Fruit fly (Drosophila melanogaster) whole organism, embryonic: ENCODE data around the gene Lsp2.
A peak's percentile ranks its signal among the peaks of the same experiment; 100 is the strongest.

Experiments used
- Adf1 ChIP-seq: fragments of 200-800 bp; sonication (Bioruptor generic); IDR thresholded peaks from 2 replicates; pipeline ENCODE4 v1.3.6; 2022; ENCODE audit warnings: missing biosample characterization, missing genetic modification characterization
- CG10979 ChIP-seq: fragments of 200-800 bp; sonication (Bioruptor generic); optimal IDR thresholded peaks from 2 replicates; lab custom pipeline; 2018; ENCODE audit warnings: missing biosample characterization, mild to moderate bottlenecking, missing genetic modification characterization, moderate library complexity
- CG12299 ChIP-seq: fragments of 200-800 bp; sonication (Bioruptor generic); optimal IDR thresholded peaks from 2 replicates; lab custom pipeline; 2018; ENCODE audit warnings: missing biosample characterization, mild to moderate bottlenecking, missing genetic modification characterization
- CG12391 ChIP-seq: fragments of 200-800 bp; sonication (Bioruptor generic); optimal IDR thresholded peaks from 3 replicates; lab custom pipeline; 2018; ENCODE audit warnings: missing biosample characterization, mild to moderate bottlenecking, missing genetic modification characterization, moderate library complexity
- CG13296 ChIP-seq: fragments of 200-800 bp; sonication (Bioruptor generic); optimal IDR thresholded peaks from 3 replicates; lab custom pipeline; 2018; ENCODE audit warnings: missing biosample characterization, mild to moderate bottlenecking, missing genetic modification characterization
- CG14441 ChIP-seq: fragments of 200-800 bp; sonication (Bioruptor generic); IDR thresholded peaks from 2 replicates; pipeline ENCODE4 v1.3.6; 2022; ENCODE audit warnings: missing biosample characterization, missing genetic modification characterization
- CG15011 ChIP-seq: fragments of 200-800 bp; sonication (Bioruptor generic); optimal IDR thresholded peaks from 3 replicates; lab custom pipeline; 2018; ENCODE audit warnings: missing biosample characterization, mild to moderate bottlenecking, missing genetic modification characterization
- CG1529 ChIP-seq: fragments of 200-800 bp; sonication (Bioruptor generic); optimal IDR thresholded peaks from 3 replicates; lab custom pipeline; 2018; ENCODE audit warnings: missing biosample characterization, missing genetic modification characterization
- CG17829 ChIP-seq: fragments of 200-800 bp; optimal IDR thresholded peaks from 2 replicates; lab custom pipeline; 2019; ENCODE audit warnings: missing biosample characterization, mild to moderate bottlenecking, missing genetic modification characterization, moderate library complexity
- CG18262 ChIP-seq: fragments of 200-800 bp; optimal IDR thresholded peaks from 3 replicates; lab custom pipeline; 2019; ENCODE audit warnings: missing biosample characterization, mild to moderate bottlenecking, missing genetic modification characterization, moderate library complexity
- CG2712 ChIP-seq: fragments of 200-800 bp; optimal IDR thresholded peaks from 3 replicates; lab custom pipeline; 2019; ENCODE audit warnings: missing biosample characterization, mild to moderate bottlenecking, missing genetic modification characterization, moderate library complexity
- CG2875 ChIP-seq: fragments of 200-800 bp; sonication (Bioruptor generic); optimal IDR thresholded peaks from 2 replicates; lab custom pipeline; 2017; ENCODE audit warnings: missing biosample characterization, mild to moderate bottlenecking, missing genetic modification characterization, missing genetic modification reagents
- CG4328 ChIP-seq: fragments of 200-800 bp; sonication (Bioruptor generic); optimal IDR thresholded peaks from 3 replicates; lab custom pipeline; 2017; ENCODE audit warnings: missing biosample characterization, missing genetic modification reagents, missing genetic modification characterization
- CG6683 ChIP-seq: fragments of 200-800 bp; sonication (Bioruptor generic); optimal IDR thresholded peaks from 2 replicates; lab custom pipeline; 2017; ENCODE audit warnings: missing biosample characterization, mild to moderate bottlenecking, missing genetic modification characterization, missing genetic modification reagents
- CG7745 ChIP-seq: fragments of 200-800 bp; sonication (Bioruptor generic); optimal IDR thresholded peaks from 2 replicates; lab custom pipeline; 2018; ENCODE audit warnings: missing biosample characterization, mild to moderate bottlenecking, missing genetic modification characterization, moderate library complexity
- CG7963 ChIP-seq: fragments of 200-800 bp; sonication (Bioruptor generic); IDR thresholded peaks from 3 replicates; pipeline ENCODE4 v1.3.6; 2022; ENCODE audit warnings: missing biosample characterization, missing genetic modification characterization; ENCODE audit not compliant: partially characterized antibody
- CG8924 ChIP-seq: fragments of 200-800 bp; optimal IDR thresholded peaks from 3 replicates; lab custom pipeline; 2019; ENCODE audit warnings: missing biosample characterization, mild to moderate bottlenecking, missing genetic modification characterization, moderate library complexity
- CG8944 ChIP-seq: fragments of 200-800 bp; sonication (Bioruptor generic); optimal IDR thresholded peaks from 3 replicates; lab custom pipeline; 2016; ENCODE audit warnings: missing biosample characterization, missing genetic modification characterization
- CoRest ChIP-seq: fragments of 200-800 bp; sonication (Bioruptor generic); optimal IDR thresholded peaks from 3 replicates; lab custom pipeline; 2018; ENCODE audit warnings: missing biosample characterization, mild to moderate bottlenecking, missing genetic modification characterization, moderate library complexity
- D19A ChIP-seq: fragments of 200-800 bp; optimal IDR thresholded peaks from 3 replicates; lab custom pipeline; 2019; ENCODE audit warnings: missing biosample characterization, mild to moderate bottlenecking, missing genetic modification characterization, moderate library complexity
- Dref ChIP-seq: fragments of 200-800 bp; sonication (Bioruptor generic); IDR thresholded peaks from 2 replicates; pipeline ENCODE4 v1.3.6; 2022; ENCODE audit warnings: missing biosample characterization, missing genetic modification characterization
- ERR ChIP-seq: fragments of 200-800 bp; sonication (Bioruptor generic); optimal IDR thresholded peaks from 2 replicates; lab custom pipeline; 2016; ENCODE audit warnings: missing biosample characterization, missing genetic modification characterization
- HHEX ChIP-seq: fragments of 200-800 bp; sonication (Bioruptor generic); optimal IDR thresholded peaks from 3 replicates; lab custom pipeline; 2017; ENCODE audit warnings: missing biosample characterization, mild to moderate bottlenecking, missing genetic modification characterization, missing genetic modification reagents
- Hr51 ChIP-seq, 2 experiments: fragments of 200-800 bp; sonication (Bioruptor generic); optimal IDR thresholded peaks; 2 replicates in 1 of 2; 3 replicates in 1 of 2; lab custom pipeline; 2016 to 2018; ENCODE audit warnings: missing biosample characterization in 2 of 2, missing genetic modification characterization in 2 of 2, mild to moderate bottlenecking in 1 of 2, moderate library complexity in 1 of 2
- Lhr ChIP-seq: fragments of 200-800 bp; sonication (Bioruptor generic); optimal IDR thresholded peaks from 3 replicates; lab custom pipeline; 2017; ENCODE audit warnings: mild to moderate bottlenecking, missing biosample characterization, missing genetic modification reagents, missing genetic modification characterization
- Med ChIP-seq: fragments of 200-800 bp; sonication (Bioruptor generic); peaks from one replicate; lab custom pipeline; 2016; ENCODE audit warnings: missing biosample characterization, missing genetic modification characterization, mild to moderate bottlenecking, inconsistent platforms, moderate library complexity
- NfI ChIP-seq: fragments of 200-800 bp; sonication (Bioruptor generic); optimal IDR thresholded peaks from 3 replicates; lab custom pipeline; 2018; ENCODE audit warnings: missing biosample characterization, mild to moderate bottlenecking, missing genetic modification characterization, moderate library complexity
- Oaz ChIP-seq: fragments of 200-800 bp; sonication (Bioruptor generic); IDR thresholded peaks from 2 replicates; pipeline ENCODE4 v1.3.6; 2022; ENCODE audit warnings: missing biosample characterization, missing genetic modification characterization
- PHDP ChIP-seq: fragments of 200-800 bp; sonication (Bioruptor generic); optimal IDR thresholded peaks from 3 replicates; lab custom pipeline; 2018; ENCODE audit warnings: missing biosample characterization, mild to moderate bottlenecking, missing genetic modification characterization, moderate library complexity
- Rfx ChIP-seq: fragments of 200-800 bp; sonication (Bioruptor generic); IDR thresholded peaks from 2 replicates; pipeline ENCODE4 v1.3.6; 2022; ENCODE audit warnings: missing biosample characterization, missing genetic modification characterization
- abd-A ChIP-seq: fragments of 200-800 bp; sonication (Bioruptor generic); optimal IDR thresholded peaks from 3 replicates; lab custom pipeline; 2019; ENCODE audit warnings: missing biosample characterization, mild to moderate bottlenecking, missing genetic modification characterization, moderate library complexity
- ato ChIP-seq: fragments of 200-800 bp; sonication (Bioruptor generic); IDR thresholded peaks from 2 replicates; pipeline ENCODE4 v1.3.6; 2022; ENCODE audit warnings: missing biosample characterization, missing genetic modification characterization; ENCODE audit not compliant: partially characterized antibody
- crc ChIP-seq: fragments of 200-800 bp; sonication (Bioruptor generic); optimal IDR thresholded peaks from 2 replicates; lab custom pipeline; 2016; ENCODE audit warnings: missing biosample characterization, missing genetic modification characterization
- dmrt11E ChIP-seq: fragments of 200-800 bp; sonication (Bioruptor generic); optimal IDR thresholded peaks from 3 replicates; lab custom pipeline; 2018; ENCODE audit warnings: missing biosample characterization, mild to moderate bottlenecking, missing genetic modification characterization, moderate library complexity
- dmrt99B ChIP-seq: fragments of 200-800 bp; sonication (Bioruptor generic); optimal IDR thresholded peaks from 2 replicates; lab custom pipeline; 2018; ENCODE audit warnings: missing biosample characterization, mild to moderate bottlenecking, missing genetic modification characterization, moderate library complexity
- fd64A ChIP-seq: fragments of 200-800 bp; sonication (Bioruptor generic); optimal IDR thresholded peaks from 3 replicates; lab custom pipeline; 2018; ENCODE audit warnings: missing biosample characterization, mild to moderate bottlenecking, missing genetic modification characterization
- gce ChIP-seq: fragments of 200-800 bp; sonication (Bioruptor generic); IDR thresholded peaks from 3 replicates; pipeline ENCODE4 v1.3.6; 2022; ENCODE audit warnings: missing biosample characterization, missing genetic modification characterization
- gfzf ChIP-seq: fragments of 200-800 bp; sonication (Bioruptor generic); optimal IDR thresholded peaks from 2 replicates; lab custom pipeline; 2016; ENCODE audit warnings: missing biosample characterization, mild to moderate bottlenecking, missing genetic modification characterization, moderate library complexity
- lilli ChIP-seq: fragments of 200-800 bp; sonication (Bioruptor generic); optimal IDR thresholded peaks from 3 replicates; lab custom pipeline; 2016; ENCODE audit warnings: missing biosample characterization, missing genetic modification characterization
- lov ChIP-seq, 2 experiments: fragments of 200-800 bp in 1 of 2; fragments of >200 bp in 1 of 2; sonication (Bioruptor generic) in 1 of 2; IDR thresholded peaks in 1 of 2; optimal IDR thresholded peaks in 1 of 2; 2 replicates in 1 of 2; 3 replicates in 1 of 2; pipeline versions ENCODE4 v1.3.6 to Lab custom; 2017 to 2022; ENCODE audit warnings: missing biosample characterization in 1 of 2, missing genetic modification characterization in 1 of 2
- phol ChIP-seq: fragments of 200-800 bp; sonication (Bioruptor generic); optimal IDR thresholded peaks from 3 replicates; lab custom pipeline; 2018; ENCODE audit warnings: missing biosample characterization, mild to moderate bottlenecking, missing genetic modification characterization, moderate library complexity
- sens ChIP-seq: fragments of 200-800 bp; sonication (Bioruptor generic); peaks from one replicate; lab custom pipeline; 2016; ENCODE audit warnings: missing biosample characterization, missing genetic modification characterization
- seq ChIP-seq: fragments of 200-800 bp; sonication (Bioruptor generic); IDR thresholded peaks from 2 replicates; pipeline ENCODE4 v1.3.6; 2022; ENCODE audit warnings: missing biosample characterization, missing genetic modification characterization
- slp2 ChIP-seq: fragments of 200-800 bp; sonication (Bioruptor generic); optimal IDR thresholded peaks from 2 replicates; lab custom pipeline; 2016; ENCODE audit warnings: missing biosample characterization, missing genetic modification characterization
- sug ChIP-seq: fragments of 200-800 bp; optimal IDR thresholded peaks from 2 replicates; lab custom pipeline; 2019; ENCODE audit warnings: missing biosample characterization, mild to moderate bottlenecking, missing genetic modification characterization, moderate library complexity
- tna ChIP-seq: fragments of 200-800 bp; sonication (Bioruptor generic); IDR thresholded peaks from 2 replicates; pipeline ENCODE4 v1.3.6; 2022; ENCODE audit warnings: missing biosample characterization, missing genetic modification characterization; ENCODE audit not compliant: partially characterized antibody
- unpg ChIP-seq: fragments of 200-800 bp; sonication (Bioruptor generic); optimal IDR thresholded peaks from 3 replicates; lab custom pipeline; 2018; ENCODE audit warnings: missing biosample characterization, mild to moderate bottlenecking, missing genetic modification characterization, moderate library complexity
- zfh1 ChIP-seq: fragments of 200-800 bp; sonication (Bioruptor generic); IDR thresholded peaks from 3 replicates; pipeline ENCODE4 v1.3.6; 2022; ENCODE audit warnings: missing biosample characterization, missing genetic modification characterization

Gene Lsp2

DNA sequence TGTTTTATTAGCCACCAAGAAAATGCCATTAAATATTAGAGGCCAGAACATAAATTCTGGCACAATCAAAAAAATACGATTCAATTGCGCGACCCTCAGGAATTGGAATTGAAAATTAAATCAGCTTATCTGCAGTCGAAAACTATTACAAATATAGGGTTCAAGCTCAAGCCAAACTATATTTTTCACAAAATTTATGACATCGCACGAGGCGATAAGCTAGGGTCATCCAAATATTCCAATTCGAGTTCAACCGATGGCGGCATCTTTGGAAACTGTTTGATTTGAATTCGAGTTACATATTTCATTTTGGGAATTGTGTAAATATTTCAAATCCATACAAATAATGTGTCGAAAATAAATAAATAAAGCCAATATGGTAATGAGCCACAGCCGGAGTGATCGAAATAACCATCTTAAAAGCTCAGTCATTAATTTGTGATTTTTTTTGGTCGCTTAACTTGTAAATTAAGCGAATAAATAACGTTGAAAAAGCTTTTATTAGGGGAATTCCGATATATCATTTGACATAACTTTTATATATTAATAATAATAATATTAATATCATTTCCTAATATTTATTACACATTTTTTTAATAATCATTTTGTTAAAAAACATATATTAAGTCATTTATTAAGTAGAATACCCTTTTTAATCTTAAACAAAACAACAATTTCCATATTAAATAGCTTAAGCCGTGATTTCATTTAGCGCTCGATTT lies 44.1 kb upstream of the Lsp2 start (continued):
- peak; percentile 53 for TF ChIP-seq D19A (tag; lab: Kevin White, UChicago)
- TF ChIP-seq Dref: no peak
- TF ChIP-seq Hr51 (GFP tag; optimal IDR thresholded peaks at IDR 0.05; lab: Kevin White, UChicago): peak in 1 of 2 experiments; percentile 75
- TF ChIP-seq tna (GFP tag; lab: Robert Waterston, UW): no peak
- TF ChIP-seq Lhr (GFP tag; lab: Kevin White, UChicago): no peak
- no peak for TF ChIP-seq gfzf (GFP tag; lab: Kevin White, UChicago)
- TF ChIP-seq fd64A (GFP tag; lab: Kevin White, UChicago): no peak
- TF ChIP-seq CG10979 (tag; lab: Kevin White, UChicago): peak; percentile 30
- no peak for TF ChIP-seq ato (GFP tag; lab: Robert Waterston, UW)
- TF ChIP-seq abd-A: peak; percentile 30
- no peak for TF ChIP-seq CG2875 (GFP tag; lab: Kevin White, UChicago)
- peak; percentile 57 for TF ChIP-seq CG8924 (tag; lab: Kevin White, UChicago)
- TF ChIP-seq CG17829 (tag; lab: Kevin White, UChicago): peak; percentile 36
- no peak for TF ChIP-seq Oaz
- no peak for TF ChIP-seq Adf1
- no peak for TF ChIP-seq CG4328 (GFP tag; lab: Kevin White, UChicago)
- no peak for TF ChIP-seq CG7745 (tag; lab: Kevin White, UChicago)
- TF ChIP-seq slp2 (GFP tag; lab: Kevin White, UChicago): no peak
- TF ChIP-seq unpg (GFP tag; lab: Kevin White, UChicago): peak; percentile 52
- no peak for TF ChIP-seq CG8944
- TF ChIP-seq CG7963 (GFP tag; lab: Robert Waterston, UW): no peak
- TF ChIP-seq CG15011: no peak
- TF ChIP-seq CG6683 (GFP tag; lab: Kevin White, UChicago): no peak
- TF ChIP-seq CG14441 (GFP tag; lab: Robert Waterston, UW): no peak
- TF ChIP-seq Rfx: no peak
- TF ChIP-seq sug (tag; lab: Kevin White, UChicago): peak; percentile 10
- TF ChIP-seq gce: no peak
- TF ChIP-seq CG18262 (tag; lab: Kevin White, UChicago): peak; percentile 60
- TF ChIP-seq CoRest (tag; lab: Kevin White, UChicago): peak; percentile 13
- no peak for TF ChIP-seq zfh1 (GFP tag; lab: Robert Waterston, UW)
- TF ChIP-seq seq (GFP tag; lab: Robert Waterston, UW): no peak
- no peak for TF ChIP-seq lilli
- peak; percentile 53 for TF ChIP-seq dmrt99B (tag; lab: Kevin White, UChicago)
- TF ChIP-seq CG12299 (tag; lab: Kevin White, UChicago): no peak
- TF ChIP-seq sens (GFP tag; lab: Kevin White, UChicago): peak; percentile 49
- no peak for TF ChIP-seq CG1529 (GFP tag; lab: Kevin White, UChicago)
- peak; percentile 35 for TF ChIP-seq CG12391
- no peak for TF ChIP-seq NfI (GFP tag; lab: Kevin White, UChicago)
- no peak for TF ChIP-seq HHEX
- peak; percentile 65 for TF ChIP-seq PHDP (tag; lab: Kevin White, UChicago)
- no peak for TF ChIP-seq crc (GFP tag; lab: Kevin White, UChicago)
- TF ChIP-seq CG13296 (GFP tag; lab: Kevin White, UChicago): peak; percentile 28
- TF ChIP-seq ERR (GFP tag; lab: Kevin White, UChicago): no peak
- peak; percentile 57 for TF ChIP-seq CG2712 (tag; lab: Kevin White, UChicago)
- TF ChIP-seq dmrt11E (tag; lab: Kevin White, UChicago): peak; percentile 12
- peak; percentile 6 for TF ChIP-seq phol (tag; lab: Kevin White, UChicago)
- TF ChIP-seq Med (GFP tag; lab: Kevin White, UChicago): peak; percentile 6
- TF ChIP-seq lov (optimal IDR thresholded peaks at IDR 0.05; lab: Kevin White, UChicago): no peak
- no peak for TF ChIP-seq lov (GFP tag; IDR thresholded peaks at IDR 0.05; lab: Robert Waterston, UW)
